Worm (Caenorhabditis elegans): ENCODE results near the gene fbxb-91.

DNA sequence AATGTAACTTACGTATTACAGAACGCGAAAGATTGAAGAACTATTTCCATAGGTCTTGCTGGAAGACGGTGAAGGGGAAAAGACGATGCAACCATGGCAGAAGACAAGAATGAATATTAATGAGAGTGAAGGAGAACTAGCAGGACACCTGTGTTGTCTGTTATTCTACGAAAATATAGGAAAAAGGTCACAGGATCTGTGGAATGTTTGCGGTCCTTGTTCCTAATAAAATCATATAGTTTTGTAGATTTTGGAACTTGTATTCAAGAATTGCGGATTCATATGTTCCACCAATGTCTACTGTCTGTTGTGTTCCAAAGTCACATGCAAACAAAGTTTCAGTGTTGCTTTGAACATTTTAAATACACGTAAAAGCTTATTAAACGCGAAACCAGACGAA is 1.6 kb upstream of the fbxb-91 start, which contains the start of gene sdz-11:
- TF ChIP-seq tab-1 (GFP tag; IDR thresholded peaks at IDR 0.05) = no peak
- TF ChIP-seq flt-1 (GFP tag; IDR thresholded peaks at IDR 0.05) = no peak
- no peak for TF ChIP-seq ztf-23 (GFP tag; IDR thresholded peaks at IDR 0.05)
- no peak for TF ChIP-seq ref-1 (GFP tag; conservative IDR thresholded peaks at IDR 0.05)
- TF ChIP-seq med-1 (GFP tag; optimal IDR thresholded peaks at IDR 0.05; ENCODE audit: insufficient read depth) = no peak
- TF ChIP-seq cog-1 (tag; optimal IDR thresholded peaks at IDR 0.05) = no peak
- no peak for TF ChIP-seq ztf-29 (GFP tag; IDR thresholded peaks at IDR 0.05)
- no peak for TF ChIP-seq klf-2 (GFP tag; conservative IDR thresholded peaks at IDR 0.05)
- no peak for TF ChIP-seq T22C8.4 (GFP tag; IDR thresholded peaks at IDR 0.05)

All from whole organism, midembryonic.